Worm (Caenorhabditis elegans) whole organism, mixed stage, embryonic: Measurements from ENCODE around the gene vps-24.

ENCODE experiments used
- M03D4.4 ChIP-seq: sonication (generic microtip); optimal IDR thresholded peaks from 2 replicates; lab custom pipeline; 2017; ENCODE audit warnings: mild to moderate bottlenecking, missing genetic modification characterization, missing compliant biosample characterization
- bed-3 ChIP-seq: fragments of 200-800 bp; sonication (Bioruptor generic); optimal IDR thresholded peaks from 3 replicates; lab custom pipeline; 2018; ENCODE audit warnings: mild to moderate bottlenecking, missing genetic modification characterization, moderate library complexity, missing compliant biosample characterization
- blmp-1 ChIP-seq: fragments of 150-350 bp; optimal IDR thresholded peaks from 2 replicates; lab custom pipeline; 2014; ENCODE audit warnings: missing biosample characterization, missing genetic modification characterization
- ceh-39 ChIP-seq: fragments of 150-350 bp; optimal IDR thresholded peaks from 2 replicates; lab custom pipeline; 2014; ENCODE audit warnings: missing biosample characterization, missing genetic modification characterization
- ceh-43 ChIP-seq: fragments of 200-800 bp; sonication (Bioruptor generic); optimal IDR thresholded peaks from 2 replicates; lab custom pipeline; 2018; ENCODE audit warnings: mild to moderate bottlenecking, missing genetic modification characterization, moderate library complexity, missing compliant biosample characterization
- ceh-83 ChIP-seq: fragments of 200-800 bp; sonication (Bioruptor generic); optimal IDR thresholded peaks from 2 replicates; lab custom pipeline; 2018; ENCODE audit warnings: mild to moderate bottlenecking, missing genetic modification characterization, missing compliant biosample characterization
- ces-1 ChIP-seq: fragments of 150-350 bp; optimal IDR thresholded peaks from 2 replicates; lab custom pipeline; 2014; ENCODE audit warnings: missing biosample characterization, missing genetic modification reagents, missing genetic modification characterization
- cnd-1 ChIP-seq: fragments of 200-800 bp; sonication (Bioruptor generic); optimal IDR thresholded peaks from 2 replicates; lab custom pipeline; 2018; ENCODE audit warnings: mild to moderate bottlenecking, missing genetic modification characterization, missing compliant biosample characterization
- drap-1 ChIP-seq: fragments of 200-800 bp; sonication (Bioruptor generic); optimal IDR thresholded peaks from 3 replicates; lab custom pipeline; 2018; ENCODE audit warnings: mild to moderate bottlenecking, missing genetic modification characterization, missing compliant biosample characterization
- elt-3 ChIP-seq: fragments of 150-350 bp; optimal IDR thresholded peaks from 2 replicates; lab custom pipeline; 2014; ENCODE audit warnings: missing biosample characterization, missing genetic modification characterization
- flh-1 ChIP-seq: fragments of 200-800 bp; sonication (Bioruptor generic); optimal IDR thresholded peaks from 2 replicates; lab custom pipeline; 2018; ENCODE audit warnings: mild to moderate bottlenecking, missing genetic modification characterization, moderate library complexity, missing compliant biosample characterization
- ham-2 ChIP-seq: fragments of 200-800 bp; sonication (Bioruptor generic); optimal IDR thresholded peaks from 2 replicates; lab custom pipeline; 2018; ENCODE audit warnings: mild to moderate bottlenecking, missing genetic modification characterization, missing compliant biosample characterization
- hlh-1 ChIP-seq: fragments of 150-350 bp; optimal IDR thresholded peaks from 2 replicates; lab custom pipeline; 2014; ENCODE audit warnings: missing biosample characterization, missing genetic modification reagents, missing genetic modification characterization
- lin-13 ChIP-seq: fragments of 150-350 bp; optimal IDR thresholded peaks from 2 replicates; lab custom pipeline; 2014; ENCODE audit warnings: missing biosample characterization, missing genetic modification characterization
- lin-32 ChIP-seq: fragments of 200-800 bp; sonication (Bioruptor generic); optimal IDR thresholded peaks from 2 replicates; lab custom pipeline; 2018; ENCODE audit warnings: mild to moderate bottlenecking, missing genetic modification characterization, missing compliant biosample characterization
- lsy-2 ChIP-seq: fragments of 150-350 bp; optimal IDR thresholded peaks from 2 replicates; lab custom pipeline; 2014; ENCODE audit warnings: missing biosample characterization, missing genetic modification characterization
- mab-5 ChIP-seq: fragments of 150-350 bp; optimal IDR thresholded peaks from 2 replicates; lab custom pipeline; 2014; ENCODE audit warnings: missing biosample characterization, missing genetic modification characterization
- mep-1 ChIP-seq: fragments of 150-350 bp; optimal IDR thresholded peaks from 2 replicates; lab custom pipeline; 2017; ENCODE audit warnings: missing biosample characterization, missing genetic modification reagents, missing genetic modification characterization, inconsistent platforms
- mls-2 ChIP-seq: sonication (generic microtip); optimal IDR thresholded peaks from 2 replicates; lab custom pipeline; 2016; ENCODE audit warnings: mild to moderate bottlenecking, missing genetic modification characterization, moderate library complexity, missing compliant biosample characterization
- nhr-12 ChIP-seq: fragments of 150-350 bp; optimal IDR thresholded peaks from 2 replicates; lab custom pipeline; 2014; ENCODE audit warnings: missing biosample characterization, missing genetic modification characterization
- nhr-2 ChIP-seq: fragments of 150-350 bp; optimal IDR thresholded peaks from 2 replicates; lab custom pipeline; 2014; ENCODE audit warnings: missing biosample characterization, missing genetic modification characterization
- nhr-237 ChIP-seq: fragments of 150-350 bp; optimal IDR thresholded peaks from 2 replicates; lab custom pipeline; 2014; ENCODE audit warnings: missing biosample characterization, missing genetic modification characterization
- nhr-28 ChIP-seq: fragments of 150-350 bp; optimal IDR thresholded peaks from 2 replicates; lab custom pipeline; 2014; ENCODE audit warnings: missing biosample characterization, missing genetic modification characterization
- pha-4 ChIP-seq: fragments of 150-350 bp; optimal IDR thresholded peaks from 2 replicates; lab custom pipeline; 2018; ENCODE audit warnings: missing biosample characterization, missing genetic modification reagents, missing genetic modification characterization
- sem-2 ChIP-seq: fragments of 200-800 bp; sonication (Bioruptor generic); optimal IDR thresholded peaks from 2 replicates; lab custom pipeline; 2018; ENCODE audit warnings: mild to moderate bottlenecking, missing genetic modification characterization, missing compliant biosample characterization
- sptf-1 ChIP-seq: sonication (generic microtip); optimal IDR thresholded peaks from 2 replicates; lab custom pipeline; 2017; ENCODE audit warnings: mild to moderate bottlenecking, missing genetic modification characterization, moderate library complexity, missing compliant biosample characterization
- tbx-8 ChIP-seq: fragments of 200-800 bp; sonication (Bioruptor generic); optimal IDR thresholded peaks from 2 replicates; lab custom pipeline; 2018; ENCODE audit warnings: mild to moderate bottlenecking, missing genetic modification characterization, moderate library complexity, missing compliant biosample characterization
- unc-120 ChIP-seq: sonication (generic microtip); optimal IDR thresholded peaks from 2 replicates; lab custom pipeline; 2017; ENCODE audit warnings: missing genetic modification characterization, missing compliant biosample characterization; ENCODE audit not compliant: poor library complexity, severe bottlenecking
- unc-39 ChIP-seq: fragments of 150-350 bp; optimal IDR thresholded peaks from 2 replicates; lab custom pipeline; 2014; ENCODE audit warnings: missing biosample characterization, missing genetic modification characterization
- unc-62 ChIP-seq: fragments of 150-350 bp; optimal IDR thresholded peaks from 2 replicates; lab custom pipeline; 2014; ENCODE audit warnings: missing biosample characterization, missing genetic modification reagents, missing genetic modification characterization
- zip-8 ChIP-seq: fragments of 150-350 bp; optimal IDR thresholded peaks from 2 replicates; lab custom pipeline; 2014; ENCODE audit warnings: missing biosample characterization, missing genetic modification characterization
- ztf-11 ChIP-seq: fragments of 150-350 bp; optimal IDR thresholded peaks from 2 replicates; lab custom pipeline; 2014; ENCODE audit warnings: missing biosample characterization, missing genetic modification characterization

Gene vps-24

ce11 chrII:5018578-5018977 lies 24.8 kb downstream of the vps-24 start:
- TF ChIP-seq blmp-1 (tag; lab: Kevin White, UChicago) (no peak), ceh-39 (tag; lab: Kevin White, UChicago) (no peak), unc-120 (tag; lab: Kevin White, UChicago) (no peak), sptf-1 (tag; lab: Kevin White, UChicago) (no peak), nhr-12 (tag; lab: Kevin White, UChicago) (no peak), ztf-11 (tag; lab: Kevin White, UChicago) (no peak), nhr-2 (tag; lab: Kevin White, UChicago) (no peak), elt-3 (tag; lab: Kevin White, UChicago) (no peak), ces-1 (no peak), mls-2 (tag; lab: Kevin White, UChicago) (no peak), lin-13 (tag; lab: Kevin White, UChicago) (no peak), nhr-28 (tag; lab: Kevin White, UChicago) (no peak), hlh-1 (tag; lab: Kevin White, UChicago) (no peak), cnd-1 (no peak), lsy-2 (tag; lab: Kevin White, UChicago) (no peak), pha-4 (no peak), ceh-83 (GFP tag; lab: Kevin White, UChicago) (no peak), unc-39 (no peak), unc-62 (GFP tag; lab: Kevin White, UChicago) (no peak)

ce11 chrII:5019389-5020108 lies 25.8 kb downstream of the vps-24 start:
- TF ChIP-seq unc-62 (GFP tag; lab: Kevin White, UChicago) (no peak), flh-1 (no peak), sem-2 (GFP tag; lab: Kevin White, UChicago) (no peak), elt-3 (tag; lab: Kevin White, UChicago) (peak; percentile 17), drap-1 (GFP tag; lab: Kevin White, UChicago) (no peak)

- no peak for TF ChIP-seq lin-32 (GFP tag; lab: Kevin White, UChicago)
- TF ChIP-seq nhr-28 (tag; lab: Kevin White, UChicago): no peak
- no peak for TF ChIP-seq zip-8 (tag; lab: Kevin White, UChicago)
- TF ChIP-seq sptf-1 (tag; lab: Kevin White, UChicago): no peak
- no peak for TF ChIP-seq mab-5
- TF ChIP-seq nhr-237 (tag; lab: Kevin White, UChicago): no peak
- TF ChIP-seq ham-2: no peak
- TF ChIP-seq lsy-2 (tag; lab: Kevin White, UChicago): no peak
- TF ChIP-seq flh-1: no peak
- no peak for TF ChIP-seq tbx-8
These were observed 26.8 kb downstream of the vps-24 start for ce11 chrII:5020513-5021081.

ce11 chrII:5021518-5021917 lies 27.7 kb downstream of the vps-24 start:
- TF ChIP-seq bed-3 (GFP tag; lab: Kevin White, UChicago) (no peak), tbx-8 (no peak), sem-2 (GFP tag; lab: Kevin White, UChicago) (no peak), ceh-43 (GFP tag; lab: Kevin White, UChicago) (no peak), lsy-2 (tag; lab: Kevin White, UChicago) (no peak), cnd-1 (no peak), M03D4.4 (tag; lab: Kevin White, UChicago) (no peak), unc-62 (GFP tag; lab: Kevin White, UChicago) (no peak), blmp-1 (tag; lab: Kevin White, UChicago) (no peak), sptf-1 (tag; lab: Kevin White, UChicago) (no peak), mep-1 (no peak), nhr-237 (tag; lab: Kevin White, UChicago) (no peak), ztf-11 (tag; lab: Kevin White, UChicago) (no peak), mab-5 (no peak), lin-13 (tag; lab: Kevin White, UChicago) (no peak), drap-1 (GFP tag; lab: Kevin White, UChicago) (no peak)
